Worm (Caenorhabditis elegans) whole organism, mixed stage, embryonic: Measurements from ENCODE around the gene C55B6.4.

ENCODE experiments used
- ces-1 ChIP-seq: fragments of 150-350 bp; optimal IDR thresholded peaks from 2 replicates; lab custom pipeline; 2014; ENCODE audit warnings: missing biosample characterization, missing genetic modification reagents, missing genetic modification characterization
- elt-3 ChIP-seq: fragments of 150-350 bp; optimal IDR thresholded peaks from 2 replicates; lab custom pipeline; 2014; ENCODE audit warnings: missing biosample characterization, missing genetic modification characterization
- nhr-237 ChIP-seq: fragments of 150-350 bp; optimal IDR thresholded peaks from 2 replicates; lab custom pipeline; 2014; ENCODE audit warnings: missing biosample characterization, missing genetic modification characterization
- nhr-28 ChIP-seq: fragments of 150-350 bp; optimal IDR thresholded peaks from 2 replicates; lab custom pipeline; 2014; ENCODE audit warnings: missing biosample characterization, missing genetic modification characterization
- sem-2 ChIP-seq: fragments of 200-800 bp; sonication (Bioruptor generic); optimal IDR thresholded peaks from 2 replicates; lab custom pipeline; 2018; ENCODE audit warnings: mild to moderate bottlenecking, missing genetic modification characterization, missing compliant biosample characterization
- snpc-4 ChIP-seq: fragments of 150-350 bp; optimal IDR thresholded peaks from 2 replicates; lab custom pipeline; 2014; ENCODE audit warnings: missing biosample characterization, missing genetic modification characterization
- unc-39 ChIP-seq: fragments of 150-350 bp; optimal IDR thresholded peaks from 2 replicates; lab custom pipeline; 2014; ENCODE audit warnings: missing biosample characterization, missing genetic modification characterization
- zip-8 ChIP-seq: fragments of 150-350 bp; optimal IDR thresholded peaks from 2 replicates; lab custom pipeline; 2014; ENCODE audit warnings: missing biosample characterization, missing genetic modification characterization
- ztf-11 ChIP-seq: fragments of 150-350 bp; optimal IDR thresholded peaks from 2 replicates; lab custom pipeline; 2014; ENCODE audit warnings: missing biosample characterization, missing genetic modification characterization

DNA sequence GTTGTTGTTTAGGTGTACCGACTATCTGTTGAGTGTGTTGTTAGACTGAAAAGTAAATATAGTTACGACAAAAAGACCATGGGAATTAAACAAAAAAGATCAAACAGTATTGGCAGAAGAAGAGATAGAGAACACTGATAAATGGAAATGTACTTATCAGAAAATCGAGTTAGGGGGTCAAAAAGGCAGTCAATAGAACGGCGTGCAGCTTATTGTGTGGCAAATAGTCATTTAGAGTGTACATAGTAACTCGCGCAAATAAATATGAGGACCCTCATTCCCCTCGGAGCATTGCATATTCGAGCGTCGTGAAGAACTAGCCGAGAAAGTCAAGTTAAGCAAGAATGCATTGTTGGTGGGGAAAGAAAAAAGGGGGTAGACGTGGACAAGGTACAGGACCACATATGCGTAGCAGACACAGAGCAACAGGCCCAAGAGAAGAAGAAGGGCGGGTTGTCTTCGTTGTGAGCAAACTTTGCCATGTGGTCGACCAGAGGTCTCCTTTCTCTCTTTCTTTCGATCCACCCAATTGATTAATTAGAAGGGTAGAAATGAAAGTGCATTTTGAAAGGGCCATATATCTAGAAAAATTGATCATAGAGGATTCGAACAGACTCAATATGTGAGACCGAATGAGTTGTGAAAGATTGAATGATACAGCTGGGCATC lies 36.2 kb downstream of the C55B6.4 start, which contains the start of gene lam-2:
- TF ChIP-seq snpc-4 (tag; lab: Kevin White, UChicago) (no peak), zip-8 (tag; lab: Kevin White, UChicago) (no peak), ztf-11 (tag; lab: Kevin White, UChicago) (no peak), sem-2 (no peak), nhr-237 (no peak), unc-39 (tag; lab: Kevin White, UChicago) (no peak), nhr-28 (tag; lab: Kevin White, UChicago) (no peak), elt-3 (no peak), ces-1 (GFP tag; lab: Kevin White, UChicago) (no peak)
